Worm (Caenorhabditis elegans): ENCODE results near the gene smf-3.

The smf-3 gene

DNA sequence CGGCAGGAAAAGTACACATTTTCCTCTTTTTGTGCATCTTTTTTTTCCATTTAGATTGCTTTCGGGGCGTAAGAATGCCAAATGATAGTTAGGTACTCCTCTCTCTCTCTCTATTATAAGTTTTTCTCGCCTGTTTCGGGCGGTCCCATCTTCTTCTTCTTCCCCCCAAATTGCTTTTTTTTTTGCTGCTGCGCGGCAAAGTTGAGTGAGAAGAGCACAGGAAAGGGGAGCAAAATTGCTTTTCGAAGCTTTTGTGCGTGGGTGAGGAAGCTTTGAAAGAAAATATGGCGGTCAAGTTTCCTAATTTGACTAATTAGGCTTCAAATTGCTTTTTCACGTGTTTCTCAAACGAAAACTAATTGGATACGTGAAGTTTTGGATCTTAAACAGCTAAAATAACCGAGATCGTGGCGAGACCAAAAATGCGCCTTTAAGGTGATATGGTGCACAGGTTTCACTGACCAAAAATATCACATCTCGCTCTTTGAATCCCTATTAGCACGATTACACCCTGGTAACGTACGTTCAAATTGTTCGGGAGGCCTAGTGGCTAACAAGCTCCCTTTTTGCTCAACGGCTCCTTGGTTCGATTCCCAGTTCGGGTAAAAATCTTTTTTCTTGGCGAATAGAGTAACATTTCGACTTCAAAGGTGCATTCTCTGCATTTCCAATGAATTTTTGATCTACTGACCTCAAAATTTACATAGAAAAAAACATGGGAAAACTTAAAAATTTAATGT lies 37.9 kb downstream of the smf-3 start:
- no peak for TF ChIP-seq sox-4 (tag; optimal IDR thresholded peaks at IDR 0.05)
- no peak for TF ChIP-seq efl-1 (optimal IDR thresholded peaks at IDR 0.05)
- TF ChIP-seq efl-1 (GFP tag; optimal IDR thresholded peaks at IDR 0.05 in 1 of 2) = no peak
- TF ChIP-seq dpl-1 (GFP tag; optimal IDR thresholded peaks at IDR 0.05) = peak in 1 of 3 experiments; percentile 22
- peak; percentile 6 for TF ChIP-seq nhr-71 (tag; optimal IDR thresholded peaks at IDR 0.05)
- peak; percentile 75 for TF ChIP-seq lin-14 (GFP tag; optimal IDR thresholded peaks at IDR 0.05)
- TF ChIP-seq ceh-63 (GFP tag; optimal IDR thresholded peaks at IDR 0.05) = peak; percentile 74

DNA sequence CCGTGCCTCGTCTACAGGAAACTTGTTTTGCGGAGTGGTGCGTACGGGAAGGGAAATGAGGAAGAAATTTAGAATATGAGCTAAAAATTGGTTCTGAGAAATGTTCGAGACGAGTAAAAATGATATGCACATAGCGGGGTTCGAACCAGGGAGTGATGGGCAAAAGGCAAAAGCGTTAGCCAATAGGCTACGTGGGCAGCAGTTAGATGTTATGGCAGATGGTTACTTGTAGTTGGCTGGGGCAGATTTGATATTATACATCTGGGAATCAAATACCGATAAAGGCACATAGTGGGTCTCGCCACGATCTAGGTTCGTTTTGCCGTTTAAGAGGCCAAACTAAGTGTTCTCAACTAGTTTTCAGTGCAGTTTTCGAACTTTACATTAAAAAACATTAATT lies 38.6 kb downstream of the smf-3 start:
- peak; percentile 11 for TF ChIP-seq snu-23 (GFP tag; optimal IDR thresholded peaks at IDR 0.05)
- no peak for TF ChIP-seq sup-37 (GFP tag; optimal IDR thresholded peaks at IDR 0.05)
- TF ChIP-seq C16A3.4 (tag; optimal IDR thresholded peaks at IDR 0.05) = no peak
- no peak for TF ChIP-seq dpl-1 (GFP tag; optimal IDR thresholded peaks at IDR 0.05)
- TF ChIP-seq mdl-1 (tag; optimal IDR thresholded peaks at IDR 0.05) = no peak
- TF ChIP-seq rnt-1 (tag; optimal IDR thresholded peaks at IDR 0.05) = peak; percentile 12
- peak in 1 of 2 experiments; percentile 15 for TF ChIP-seq efl-1 (optimal IDR thresholded peaks at IDR 0.05)
- TF ChIP-seq efl-1 (GFP tag; optimal IDR thresholded peaks at IDR 0.05 in 1 of 2) = no peak

DNA sequence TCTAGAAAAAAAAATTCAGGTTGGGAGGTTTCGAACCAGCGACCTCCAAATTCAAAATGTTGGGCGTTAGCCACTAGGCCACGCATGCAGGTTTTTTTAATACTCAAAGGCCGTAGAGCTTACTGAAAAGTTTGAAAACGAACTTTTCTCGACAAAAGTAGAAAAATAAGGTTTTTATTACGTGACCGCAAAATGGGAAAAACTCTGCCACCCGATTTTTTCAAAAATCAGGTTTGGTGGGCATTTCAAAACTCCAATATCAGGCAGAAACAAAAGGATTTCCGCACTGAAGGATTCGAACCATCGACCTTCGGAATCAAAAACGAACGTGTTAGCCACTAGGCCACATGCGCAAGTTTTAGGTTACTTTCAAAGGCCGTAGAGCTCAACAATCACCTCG lies 40.1 kb downstream of the smf-3 start:
- TF ChIP-seq nhr-19 (GFP tag; conservative IDR thresholded peaks at IDR 0.05) (no peak), snu-23 (GFP tag; optimal IDR thresholded peaks at IDR 0.05) (no peak), lin-14 (GFP tag; optimal IDR thresholded peaks at IDR 0.05) (no peak), ceh-88 (GFP tag; IDR thresholded peaks at IDR 0.05) (no peak), nhr-12 (tag; optimal IDR thresholded peaks at IDR 0.05) (no peak), lin-35 (GFP tag; optimal IDR thresholded peaks at IDR 0.05) (no peak), nhr-237 (tag; optimal IDR thresholded peaks at IDR 0.05) (no peak), fkh-8 (tag; optimal IDR thresholded peaks at IDR 0.05) (no peak), ceh-63 (GFP tag; optimal IDR thresholded peaks at IDR 0.05) (no peak), jun-1 (tag; optimal IDR thresholded peaks at IDR 0.05) (no peak), rnt-1 (tag; optimal IDR thresholded peaks at IDR 0.05) (no peak), elt-2 (tag; optimal IDR thresholded peaks at IDR 0.05) (no peak), efl-3 (GFP tag; optimal IDR thresholded peaks at IDR 0.05) (no peak), grh-1 (GFP tag; IDR thresholded peaks at IDR 0.05) (no peak), aha-1 (tag; optimal IDR thresholded peaks at IDR 0.05) (no peak)

DNA sequence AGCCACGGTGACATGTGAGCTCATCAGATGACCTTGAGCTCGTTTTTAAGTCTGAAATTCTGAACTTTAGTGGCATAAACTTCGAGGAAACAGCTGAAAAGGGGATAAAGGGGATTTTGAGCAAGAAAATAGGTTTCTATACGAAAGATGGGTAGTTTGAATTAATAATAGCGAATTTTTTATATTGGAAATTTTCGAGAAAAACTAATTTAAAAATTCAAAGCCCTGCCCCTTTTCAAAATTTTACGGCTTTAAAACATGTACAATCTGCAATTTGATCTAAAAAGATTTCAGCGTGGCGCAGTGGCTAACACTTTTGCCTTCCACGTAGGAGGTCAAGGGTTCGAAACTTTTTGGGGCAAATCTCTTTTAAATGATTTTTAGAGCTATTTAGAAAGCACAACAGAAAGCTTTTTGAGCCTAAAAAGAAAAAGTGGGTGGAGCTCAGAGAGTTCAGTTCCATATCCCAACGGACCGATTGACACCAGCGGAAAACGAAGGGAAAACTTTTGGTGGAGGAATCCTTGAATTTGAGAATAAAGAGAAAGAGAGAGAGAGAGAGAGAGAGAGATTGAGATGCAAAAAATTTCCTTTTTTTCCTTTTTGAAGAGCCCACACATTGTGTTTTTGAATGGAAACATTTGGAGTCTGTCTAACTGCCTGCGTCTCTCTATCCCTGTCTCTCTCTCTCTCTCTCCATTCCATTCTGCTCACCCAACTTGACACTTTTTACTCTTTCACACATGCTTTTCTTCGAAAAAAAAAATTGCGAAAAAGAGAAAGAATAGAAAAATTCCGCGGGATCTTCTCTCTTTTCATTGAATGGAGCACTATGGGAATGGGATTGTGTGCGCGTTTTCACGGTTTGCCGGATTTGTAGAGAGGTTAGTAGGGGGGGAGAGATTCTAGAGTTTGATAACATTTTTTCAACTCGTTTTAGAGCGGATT lies 45.6 kb downstream of the smf-3 start, which contains the start of gene Y69A2AR.31:
Gene Y69A2AR.31 (minus strand): TSS at position 51 of the 948 bp plus-strand sequence.
- TF ChIP-seq tlp-1 (tag; optimal IDR thresholded peaks at IDR 0.05) = no peak
- no peak for TF ChIP-seq hlh-4 (tag; optimal IDR thresholded peaks at IDR 0.05)
- peak; percentile 26 for TF ChIP-seq rnt-1 (tag; optimal IDR thresholded peaks at IDR 0.05)
- TF ChIP-seq ama-1 (optimal IDR thresholded peaks at IDR 0.05) = no peak
- TF ChIP-seq nhr-47 (tag; optimal IDR thresholded peaks at IDR 0.05) = peak; percentile 40
- no peak for TF ChIP-seq snu-23 (GFP tag; optimal IDR thresholded peaks at IDR 0.05)
- TF ChIP-seq grh-1 (GFP tag; IDR thresholded peaks at IDR 0.05) = no peak
- TF ChIP-seq mef-2 (tag; optimal IDR thresholded peaks at IDR 0.05) = no peak
- no peak for TF ChIP-seq unc-98 (GFP tag; IDR thresholded peaks at IDR 0.05)
- TF ChIP-seq aha-1 (tag; optimal IDR thresholded peaks at IDR 0.05) = no peak
- no peak for TF ChIP-seq ceh-8 (GFP tag; optimal IDR thresholded peaks at IDR 0.05)
- no peak for TF ChIP-seq tbx-2 (tag; optimal IDR thresholded peaks at IDR 0.05)
- TF ChIP-seq fos-1 (tag; optimal IDR thresholded peaks at IDR 0.05) = no peak
- no peak for TF ChIP-seq nhr-20 (tag; optimal IDR thresholded peaks at IDR 0.05)
- TF ChIP-seq efl-3 (GFP tag; optimal IDR thresholded peaks at IDR 0.05) = no peak
- TF ChIP-seq C16A3.4 (tag; optimal IDR thresholded peaks at IDR 0.05) = no peak
- TF ChIP-seq lin-15B (tag; optimal IDR thresholded peaks at IDR 0.05) = no peak
- no peak for TF ChIP-seq ets-5 (GFP tag; IDR thresholded peaks at IDR 0.05)
- no peak for TF ChIP-seq lir-3 (tag; optimal IDR thresholded peaks at IDR 0.05; ENCODE audit: poor library complexity)
- TF ChIP-seq xbp-1 (tag; optimal IDR thresholded peaks at IDR 0.05) = no peak
- TF ChIP-seq ceh-82 (tag; optimal IDR thresholded peaks at IDR 0.05) = peak in 1 of 3 experiments; percentile 55
- peak; percentile 6 for TF ChIP-seq fkh-8 (tag; optimal IDR thresholded peaks at IDR 0.05)
- no peak for TF ChIP-seq sptf-1 (tag; optimal IDR thresholded peaks at IDR 0.05)
- no peak for TF ChIP-seq lin-39 (tag; optimal IDR thresholded peaks at IDR 0.05)
- TF ChIP-seq zip-4 (GFP tag; optimal IDR thresholded peaks at IDR 0.05) = no peak
- no peak for TF ChIP-seq unc-62 (GFP tag; optimal IDR thresholded peaks at IDR 0.05)
- no peak for TF ChIP-seq C34B4.2 (tag; optimal IDR thresholded peaks at IDR 0.05)

Measured in whole organism, L1 larva.